Fruit fly (Drosophila melanogaster): ENCODE measurements around the gene CG4565.

The CG4565 gene

DNA sequence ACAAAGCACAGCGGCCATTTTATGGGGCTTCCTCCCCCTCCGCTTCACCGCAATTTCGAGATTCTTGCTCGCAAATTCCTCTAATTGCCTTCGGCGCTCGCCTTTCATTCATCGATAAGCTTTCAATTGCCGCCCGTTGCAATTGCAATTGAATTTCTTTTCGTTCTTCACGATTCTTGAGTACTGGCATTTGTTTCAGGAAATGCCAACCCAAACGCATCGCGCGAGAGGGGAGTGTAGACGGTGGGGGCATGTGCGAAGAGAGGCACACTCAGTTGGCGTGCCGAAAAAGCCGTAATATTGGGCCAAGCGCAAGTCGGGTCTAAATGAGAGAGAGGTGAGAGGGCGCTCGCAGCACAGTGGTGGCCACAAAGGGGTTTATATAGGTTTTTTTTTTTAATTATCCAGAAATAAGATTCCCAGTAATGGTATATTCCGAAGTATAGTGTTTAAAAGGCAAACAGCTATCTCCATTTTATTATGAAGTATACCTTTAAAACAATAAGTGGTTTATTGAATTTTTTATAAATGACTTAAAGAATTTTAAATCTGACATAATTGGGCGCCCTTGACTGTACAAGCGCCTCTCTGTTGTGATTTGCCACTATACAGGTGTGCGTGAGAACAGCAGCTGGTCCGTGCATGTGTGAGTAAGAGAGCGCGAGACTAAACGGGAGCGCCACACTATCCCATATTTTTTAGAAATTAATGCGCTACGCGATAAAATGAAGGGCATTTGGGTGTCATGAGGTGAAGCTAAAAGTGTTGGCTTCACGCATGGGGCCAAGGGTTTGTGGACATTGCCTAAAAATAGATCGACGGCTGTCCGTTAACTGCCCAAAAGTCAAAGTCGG, 34.2 kb downstream of the CG4565 start (continued):
- TF ChIP-seq Abd-B (GFP tag; optimal IDR thresholded peaks at IDR 0.05) (no peak), psq (GFP tag; optimal IDR thresholded peaks at IDR 0.05) (peak; percentile 93), h (GFP tag; optimal IDR thresholded peaks at IDR 0.05) (peak; percentile 96), CrebA (GFP tag; optimal IDR thresholded peaks at IDR 0.05; ENCODE audit: borderline replicate concordance) (no peak), CG9705 (GFP tag; optimal IDR thresholded peaks at IDR 0.05) (peak; percentile 71), br (GFP tag; optimal IDR thresholded peaks at IDR 0.05) (peak; percentile 93), HLH106 (tag; optimal IDR thresholded peaks at IDR 0.05) (peak; percentile 84), Rel (GFP tag; optimal IDR thresholded peaks at IDR 0.05) (no peak), Rel (tag; optimal IDR thresholded peaks at IDR 0.05) (peak; percentile 23), N (GFP tag; optimal IDR thresholded peaks at IDR 0.05) (no peak), lola (GFP tag; optimal IDR thresholded peaks at IDR 0.05) (no peak)

DNA sequence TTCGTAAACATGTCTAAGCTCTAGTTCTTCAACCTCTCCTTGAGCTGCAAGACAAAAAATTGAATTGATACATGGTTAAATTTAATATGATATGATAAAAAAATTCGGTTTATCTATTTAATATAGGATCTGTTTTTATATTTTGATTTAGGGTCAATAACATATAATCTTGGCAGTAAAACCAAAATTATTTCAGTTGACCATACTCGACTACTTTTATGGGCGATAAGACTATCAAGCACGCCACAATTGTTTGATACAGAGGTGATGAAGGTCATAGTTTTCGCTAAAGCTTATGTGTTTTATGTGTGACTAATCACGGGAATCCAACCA, 35.7 kb downstream of the CG4565 start:
- TF ChIP-seq HLH106 (tag; optimal IDR thresholded peaks at IDR 0.05) (no peak), Vsx2 (GFP tag; optimal IDR thresholded peaks at IDR 0.05; ENCODE audit: partially characterized antibody) (no peak), rgr (GFP tag; optimal IDR thresholded peaks at IDR 0.05) (no peak), ey (GFP tag; optimal IDR thresholded peaks at IDR 0.05) (no peak), CrebA (GFP tag; optimal IDR thresholded peaks at IDR 0.05; ENCODE audit: borderline replicate concordance) (no peak), pan (optimal IDR thresholded peaks at IDR 0.05) (no peak), lola (GFP tag; optimal IDR thresholded peaks at IDR 0.05) (no peak), Mio (GFP tag; optimal IDR thresholded peaks at IDR 0.05) (no peak), CG9705 (GFP tag; optimal IDR thresholded peaks at IDR 0.05) (no peak), Abd-B (GFP tag; optimal IDR thresholded peaks at IDR 0.05) (no peak), jim (GFP tag; optimal IDR thresholded peaks at IDR 0.05) (no peak), Hr83 (GFP tag; optimal IDR thresholded peaks at IDR 0.05; ENCODE audit: poor library complexity, severe bottlenecking) (no peak), dsf (GFP tag; optimal IDR thresholded peaks at IDR 0.05; ENCODE audit: borderline replicate concordance) (no peak), brk (GFP tag; optimal IDR thresholded peaks at IDR 0.05) (no peak), woc (GFP tag; optimal IDR thresholded peaks at IDR 0.05) (no peak), h (GFP tag; optimal IDR thresholded peaks at IDR 0.05) (no peak)

DNA sequence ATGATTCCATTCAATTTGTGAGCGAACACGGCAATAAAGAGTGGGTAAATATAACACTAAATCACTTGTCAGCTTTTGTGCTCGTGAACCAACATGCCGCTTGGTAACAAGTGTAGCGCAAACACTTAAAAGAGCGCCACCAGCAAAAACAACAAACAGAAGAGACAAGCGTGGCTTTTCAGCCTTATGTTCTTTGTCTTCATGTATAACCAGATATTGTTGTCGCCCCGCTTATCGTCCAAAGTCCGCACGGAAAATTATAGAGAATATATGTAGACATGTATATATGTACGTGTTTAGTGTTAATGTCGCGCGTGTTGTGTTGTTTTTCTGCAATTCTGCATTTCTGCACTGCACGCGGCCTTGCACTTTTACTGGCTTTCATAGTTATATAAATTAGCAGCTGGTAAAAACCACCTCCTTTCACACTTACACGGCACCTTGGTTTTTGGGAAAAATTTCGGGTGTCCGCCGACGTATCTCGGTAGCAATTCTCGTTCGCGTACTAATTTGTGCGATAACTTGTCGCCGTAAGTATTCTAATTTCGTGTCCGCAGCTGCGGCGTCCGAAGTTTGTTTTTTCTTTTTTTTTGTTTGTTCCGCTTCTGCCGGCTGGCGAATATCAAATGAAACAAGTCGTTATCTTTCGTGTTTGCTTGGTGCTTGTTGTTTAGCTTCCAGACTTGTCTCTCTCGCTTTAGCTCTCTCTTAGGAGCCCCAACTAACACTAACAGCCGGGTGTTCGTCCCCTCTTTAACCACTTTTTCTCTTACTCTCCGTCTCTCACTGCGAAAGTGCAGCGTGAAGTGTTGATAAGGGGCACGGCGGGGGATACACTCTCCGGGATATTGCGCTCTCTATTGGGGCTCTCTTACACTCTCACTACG, 36.4 kb downstream of the CG4565 start:
- TF ChIP-seq usp (GFP tag; optimal IDR thresholded peaks at IDR 0.05) (no peak), CrebA (GFP tag; optimal IDR thresholded peaks at IDR 0.05; ENCODE audit: borderline replicate concordance) (no peak), sv (GFP tag; optimal IDR thresholded peaks at IDR 0.05) (peak; percentile 19), Hnf4 (GFP tag; optimal IDR thresholded peaks at IDR 0.05) (peak; percentile 20), Vsx2 (GFP tag; optimal IDR thresholded peaks at IDR 0.05; ENCODE audit: partially characterized antibody) (peak; percentile 92), Dfd (GFP tag; optimal IDR thresholded peaks at IDR 0.05) (no peak), sage (GFP tag; optimal IDR thresholded peaks at IDR 0.05) (peak; percentile 17), rgr (GFP tag; optimal IDR thresholded peaks at IDR 0.05) (peak; percentile 13), HLH106 (tag; optimal IDR thresholded peaks at IDR 0.05) (peak; percentile 43), Hr78 (GFP tag; optimal IDR thresholded peaks at IDR 0.05) (no peak), psq (GFP tag; optimal IDR thresholded peaks at IDR 0.05) (peak; percentile 60), ey (GFP tag; optimal IDR thresholded peaks at IDR 0.05) (no peak), Dif (GFP tag; optimal IDR thresholded peaks at IDR 0.05; ENCODE audit: partially characterized antibody) (peak; percentile 98), N (GFP tag; optimal IDR thresholded peaks at IDR 0.05) (no peak), Sp1 (GFP tag; optimal IDR thresholded peaks at IDR 0.05) (peak; percentile 36), foxo (GFP tag; optimal IDR thresholded peaks at IDR 0.05) (peak in 1 of 2 experiments; percentile 41), tai (GFP tag; optimal IDR thresholded peaks at IDR 0.05) (no peak), Rel (GFP tag; optimal IDR thresholded peaks at IDR 0.05) (no peak), Rel (tag; optimal IDR thresholded peaks at IDR 0.05) (peak; percentile 11), Myc (optimal IDR thresholded peaks at IDR 0.05) (no peak), Mio (GFP tag; optimal IDR thresholded peaks at IDR 0.05) (no peak), woc (GFP tag; optimal IDR thresholded peaks at IDR 0.05) (peak; percentile 40), Jra (GFP tag; optimal IDR thresholded peaks at IDR 0.05) (no peak), dl (GFP tag; optimal IDR thresholded peaks at IDR 0.05; ENCODE audit: insufficient read depth in 1 of 2, partially characterized antibody in 2 of 2) (peak; percentile 92 to 97), OdsH (GFP tag; optimal IDR thresholded peaks at IDR 0.05) (peak; percentile 42), Abd-B (GFP tag; optimal IDR thresholded peaks at IDR 0.05) (no peak), br (GFP tag; optimal IDR thresholded peaks at IDR 0.05) (peak; percentile 32), h (GFP tag; optimal IDR thresholded peaks at IDR 0.05) (peak; percentile 46), CG32264 (GFP tag; optimal IDR thresholded peaks at IDR 0.05) (no peak)

All from whole organism, wandering third instar larva.